Worm (Caenorhabditis elegans) whole organism, young adult: ENCODE measurements around the gene tag-290.

Source experiments
- B0035.1 ChIP-seq: sonication (generic microtip); optimal IDR thresholded peaks from 2 replicates; lab custom pipeline; 2016; ENCODE audit warnings: missing genetic modification characterization, mild to moderate bottlenecking, missing compliant biosample characterization, missing genotype, missing genetic modification reagents
- B0336.3 ChIP-seq: fragments of 200-800 bp; sonication (Bioruptor generic); IDR thresholded peaks from 2 replicates; pipeline ENCODE4 v1.3.6; 2022; ENCODE audit warnings: missing genetic modification characterization, missing compliant biosample characterization
- C06A6.2 ChIP-seq: fragments of 200-800 bp; sonication (Bioruptor generic); conservative IDR thresholded peaks from 2 replicates; pipeline ENCODE4 v1.3.6; 2022; ENCODE audit warnings: missing genetic modification characterization, missing compliant biosample characterization
- C17E4.6 ChIP-seq: fragments of 200-800 bp; sonication (Bioruptor generic); IDR thresholded peaks from 2 replicates; pipeline ENCODE4 v1.3.6; 2022; ENCODE audit warnings: missing genetic modification reagents, missing genetic modification characterization, missing compliant biosample characterization
- D2030.7 ChIP-seq: fragments of 200-800 bp; sonication (Bioruptor generic); IDR thresholded peaks from 2 replicates; pipeline ENCODE4 v1.3.6; 2022; ENCODE audit warnings: missing genetic modification reagents, missing genetic modification characterization, missing compliant biosample characterization
- F57A8.1 ChIP-seq: fragments of 200-800 bp; sonication (Bioruptor generic); optimal IDR thresholded peaks from 2 replicates; lab custom pipeline; 2018; ENCODE audit warnings: mild to moderate bottlenecking, missing genetic modification characterization, moderate library complexity, missing compliant biosample characterization
- F57C9.4 ChIP-seq: sonication (generic microtip); optimal IDR thresholded peaks from 2 replicates; lab custom pipeline; 2017; ENCODE audit warnings: mild to moderate bottlenecking, missing genetic modification characterization, missing compliant biosample characterization
- T26A5.8 ChIP-seq: sonication (generic microtip); optimal IDR thresholded peaks from 2 replicates; lab custom pipeline; 2016; ENCODE audit warnings: missing genetic modification characterization, missing compliant biosample characterization
- Y67H2A.10 ChIP-seq: fragments of 200-800 bp; sonication (Bioruptor generic); conservative IDR thresholded peaks from 2 replicates; pipeline ENCODE4 v1.3.6; 2022; ENCODE audit warnings: missing genetic modification reagents, missing genetic modification characterization, missing compliant biosample characterization
- akir-1 ChIP-seq: fragments of 200-800 bp; sonication (Bioruptor generic); optimal IDR thresholded peaks from 2 replicates; lab custom pipeline; 2018; ENCODE audit warnings: mild to moderate bottlenecking, missing genetic modification characterization, moderate library complexity, missing compliant biosample characterization
- ama-1 ChIP-seq, 3 experiments: fragments of 150-350 bp in 1 of 3; sonication (generic microtip) in 2 of 3; optimal IDR thresholded peaks; 2 replicates each; lab custom pipeline; 2014 to 2018; ENCODE audit warnings: missing biosample characterization in 2 of 3, missing genetic modification characterization in 2 of 3, missing genetic modification reagents in 2 of 3
- attf-3 ChIP-seq: fragments of 200-800 bp; sonication (Bioruptor generic); conservative IDR thresholded peaks from 2 replicates; pipeline ENCODE4 v1.3.6; 2022; ENCODE audit warnings: missing genetic modification reagents, missing genetic modification characterization, missing compliant biosample characterization
- attf-6 ChIP-seq: fragments of 200-800 bp; sonication (Bioruptor generic); IDR thresholded peaks from 2 replicates; pipeline ENCODE4 v1.3.6; 2022; ENCODE audit warnings: missing genetic modification reagents, missing genetic modification characterization, missing compliant biosample characterization
- bed-1 ChIP-seq: fragments of 200-800 bp; sonication (Bioruptor generic); IDR thresholded peaks from 2 replicates; pipeline ENCODE4 v1.3.6; 2022; ENCODE audit warnings: missing genetic modification reagents, missing genetic modification characterization, missing compliant biosample characterization
- bed-2 ChIP-seq: fragments of 200-800 bp; sonication (Bioruptor generic); IDR thresholded peaks from 2 replicates; pipeline ENCODE4 v1.3.6; 2022; ENCODE audit warnings: missing genetic modification reagents, missing genetic modification characterization, missing compliant biosample characterization
- cebp-2 ChIP-seq: fragments of 200-800 bp; sonication (Bioruptor generic); IDR thresholded peaks from 2 replicates; pipeline ENCODE4 v1.3.6; 2022; ENCODE audit warnings: missing genetic modification characterization, missing compliant biosample characterization
- ceh-100 ChIP-seq: fragments of 200-800 bp; sonication (Bioruptor generic); IDR thresholded peaks from 2 replicates; pipeline ENCODE4 v1.3.6; 2022; ENCODE audit warnings: missing genetic modification reagents, missing genetic modification characterization, missing compliant biosample characterization
- egl-18 ChIP-seq: fragments of 200-800 bp; sonication (Bioruptor generic); IDR thresholded peaks from 2 replicates; pipeline ENCODE4 v1.3.6; 2022; ENCODE audit warnings: missing genetic modification reagents, missing genetic modification characterization, missing compliant biosample characterization
- ekl-4 ChIP-seq: fragments of 200-800 bp; sonication (Bioruptor generic); IDR thresholded peaks from 2 replicates; pipeline ENCODE4 v1.3.6; 2022; ENCODE audit warnings: missing genetic modification reagents, missing genetic modification characterization, missing compliant biosample characterization
- ets-4 ChIP-seq: fragments of 200-800 bp; sonication (Bioruptor generic); optimal IDR thresholded peaks from 2 replicates; lab custom pipeline; 2018; ENCODE audit warnings: mild to moderate bottlenecking, missing genetic modification characterization, missing compliant biosample characterization
- fkh-3 ChIP-seq: sonication (generic microtip); optimal IDR thresholded peaks from 2 replicates; lab custom pipeline; 2016; ENCODE audit warnings: mild to moderate bottlenecking, missing genetic modification characterization, missing compliant biosample characterization
- hlh-26 ChIP-seq: fragments of 200-800 bp; sonication (Bioruptor generic); conservative IDR thresholded peaks from 2 replicates; pipeline ENCODE4 v1.3.6; 2022; ENCODE audit warnings: missing genetic modification reagents, missing genetic modification characterization, missing compliant biosample characterization
- madf-10 ChIP-seq: sonication (generic microtip); optimal IDR thresholded peaks from 2 replicates; lab custom pipeline; 2016; ENCODE audit warnings: mild to moderate bottlenecking, missing genetic modification characterization, missing compliant biosample characterization
- mel-28 ChIP-seq: sonication (generic microtip); optimal IDR thresholded peaks from 2 replicates; lab custom pipeline; 2016; ENCODE audit warnings: borderline replicate concordance, mild to moderate bottlenecking, missing genetic modification characterization, missing compliant biosample characterization
- mes-4 ChIP-seq: sonication (generic microtip); optimal IDR thresholded peaks from 2 replicates; lab custom pipeline; 2016; ENCODE audit warnings: missing genotype, missing genetic modification characterization, missing compliant biosample characterization
- mxl-1 ChIP-seq: sonication (generic microtip); optimal IDR thresholded peaks from 2 replicates; lab custom pipeline; 2016; ENCODE audit warnings: missing genetic modification characterization, missing compliant biosample characterization
- nhr-179 ChIP-seq: sonication (generic microtip); optimal IDR thresholded peaks from 2 replicates; lab custom pipeline; 2016; ENCODE audit warnings: mild to moderate bottlenecking, missing genetic modification characterization, missing compliant biosample characterization
- nhr-27 ChIP-seq: fragments of 200-800 bp; sonication (Bioruptor generic); optimal IDR thresholded peaks from 2 replicates; lab custom pipeline; 2018; ENCODE audit warnings: mild to moderate bottlenecking, missing genetic modification characterization, moderate library complexity, missing compliant biosample characterization
- rcor-1 ChIP-seq: fragments of 200-800 bp; sonication (Bioruptor generic); IDR thresholded peaks from 2 replicates; pipeline ENCODE4 v1.3.6; 2022; ENCODE audit warnings: missing genetic modification reagents, missing genetic modification characterization, missing compliant biosample characterization
- rec-8 ChIP-seq, 2 experiments: sonication (generic microtip); optimal IDR thresholded peaks; 2 replicates each; lab custom pipeline; 2016; ENCODE audit warnings: mild to moderate bottlenecking in 2 of 2, missing genetic modification characterization in 2 of 2, missing genetic modification reagents in 2 of 2, missing genotype in 2 of 2, missing biosample characterization in 1 of 2, missing compliant biosample characterization in 1 of 2, moderate library complexity in 1 of 2
- repo-1 ChIP-seq: sonication (generic microtip); optimal IDR thresholded peaks from 2 replicates; lab custom pipeline; 2017; ENCODE audit warnings: mild to moderate bottlenecking, missing genetic modification characterization, missing compliant biosample characterization
- snpc-1.1 ChIP-seq: sonication (generic microtip); optimal IDR thresholded peaks from 2 replicates; lab custom pipeline; 2017; ENCODE audit warnings: missing genetic modification characterization, mild to moderate bottlenecking, missing compliant biosample characterization, antibody characterized with exemption, moderate library complexity, missing genotype, missing genetic modification reagents; ENCODE audit not compliant: insufficient read depth
- snpc-3.4 ChIP-seq: sonication (generic microtip); optimal IDR thresholded peaks from 2 replicates; lab custom pipeline; 2017; ENCODE audit warnings: missing genetic modification characterization, mild to moderate bottlenecking, missing compliant biosample characterization, antibody characterized with exemption, moderate library complexity, missing genotype, missing genetic modification reagents
- snpc-4 ChIP-seq, 5 experiments: fragments of 150-350 bp in 1 of 5; sonication (generic microtip) in 4 of 5; optimal IDR thresholded peaks; 2 replicates each; lab custom pipeline; 2014 to 2018; ENCODE audit warnings: missing genetic modification characterization in 5 of 5, missing biosample characterization in 3 of 5, antibody characterized with exemption in 2 of 5, mild to moderate bottlenecking in 2 of 5, missing compliant biosample characterization in 2 of 5, missing genotype in 2 of 5, moderate library complexity in 2 of 5, missing genetic modification reagents in 1 of 5
- ztf-22 ChIP-seq: fragments of 200-800 bp; sonication (Bioruptor generic); optimal IDR thresholded peaks from 2 replicates; lab custom pipeline; 2018; ENCODE audit warnings: mild to moderate bottlenecking, missing genetic modification characterization, moderate library complexity, missing compliant biosample characterization
- ztf-26 ChIP-seq: sonication (generic microtip); optimal IDR thresholded peaks from 2 replicates; lab custom pipeline; 2017; ENCODE audit warnings: missing genetic modification characterization, missing compliant biosample characterization
- ztf-28 ChIP-seq: fragments of 200-800 bp; sonication (Bioruptor generic); IDR thresholded peaks from 2 replicates; pipeline ENCODE4 v1.3.6; 2022; ENCODE audit warnings: missing genetic modification reagents, missing genetic modification characterization, missing compliant biosample characterization

Gene tag-290

ce11 chrV:11620081-11620480 lies 7.0 kb downstream of the tag-290 start:
- TF ChIP-seq snpc-1.1 (tag; lab: Kevin White, UChicago) (no peak), mes-4 (no peak), D2030.7 (GFP tag; lab: Robert Waterston, UW) (no peak), hlh-26 (GFP tag; lab: Robert Waterston, UW) (no peak), F57A8.1 (GFP tag; lab: Kevin White, UChicago) (no peak), T26A5.8 (tag; lab: Kevin White, UChicago) (no peak), Y67H2A.10 (GFP tag; lab: Robert Waterston, UW) (no peak), ztf-28 (GFP tag; lab: Robert Waterston, UW) (no peak), C17E4.6 (no peak), ztf-22 (no peak), F57C9.4 (tag; lab: Kevin White, UChicago) (no peak), fkh-3 (no peak), ceh-100 (GFP tag; lab: Robert Waterston, UW) (no peak), bed-2 (GFP tag; lab: Robert Waterston, UW) (no peak), attf-6 (GFP tag; lab: Robert Waterston, UW) (no peak), mel-28 (no peak), snpc-3.4 (no peak), madf-10 (tag; lab: Kevin White, UChicago) (no peak), B0336.3 (no peak), mxl-1 (no peak)

ce11 chrV:11621276-11621675 lies 8.2 kb downstream of the tag-290 start:
- no peak for TF ChIP-seq nhr-27 (tag; lab: Kevin White, UChicago)
- no peak for TF ChIP-seq ekl-4
- TF ChIP-seq snpc-4 (GFP tag; optimal IDR thresholded peaks at IDR 0.05; lab: Kevin White, UChicago) = no peak
- no peak for TF ChIP-seq snpc-4 (tag; optimal IDR thresholded peaks at IDR 0.05; lab: Kevin White, UChicago)
- no peak for TF ChIP-seq madf-10 (tag; lab: Kevin White, UChicago)
- TF ChIP-seq egl-18 (GFP tag; lab: Robert Waterston, UW) = no peak
- no peak for TF ChIP-seq nhr-179 (tag; lab: Kevin White, UChicago)
- TF ChIP-seq cebp-2 (GFP tag; lab: Robert Waterston, UW) = no peak
- no peak for TF ChIP-seq rcor-1 (GFP tag; lab: Robert Waterston, UW)
- TF ChIP-seq rec-8 (tag; optimal IDR thresholded peaks at IDR 0.05; lab: Kevin White, UChicago) = no peak
- TF ChIP-seq ets-4 (GFP tag; lab: Kevin White, UChicago) = no peak
- no peak for TF ChIP-seq repo-1 (tag; lab: Kevin White, UChicago)
- no peak for TF ChIP-seq akir-1 (GFP tag; lab: Kevin White, UChicago)
- no peak for TF ChIP-seq ama-1 (optimal IDR thresholded peaks at IDR 0.05; lab: Kevin White, UChicago)
- TF ChIP-seq ama-1 (GFP tag; optimal IDR thresholded peaks at IDR 0.05; lab: Kevin White, UChicago) = no peak
- TF ChIP-seq attf-3 (GFP tag; lab: Robert Waterston, UW) = no peak

- TF ChIP-seq ceh-100 (GFP tag; lab: Robert Waterston, UW) (no peak), ztf-26 (tag; lab: Kevin White, UChicago) (no peak), B0035.1 (tag; lab: Kevin White, UChicago) (no peak), mxl-1 (no peak), C06A6.2 (GFP tag; lab: Robert Waterston, UW) (no peak), hlh-26 (GFP tag; lab: Robert Waterston, UW) (no peak), bed-1 (GFP tag; lab: Robert Waterston, UW) (no peak)
- TF ChIP-seq, all 124 proteins: peak for 0
Measured at ce11 chrV:11624954-11625353, 11.8 kb downstream of the tag-290 start.
